Fruit fly (Drosophila melanogaster) whole organism, embryonic: ENCODE data around the gene Cyt-c-d.
A peak's percentile ranks its signal among the peaks of the same experiment; 100 is the strongest.

Experiments
- Adf1 ChIP-seq: fragments of 200-800 bp; sonication (Bioruptor generic); IDR thresholded peaks from 2 replicates; pipeline ENCODE4 v1.3.6; 2022; ENCODE audit warnings: missing biosample characterization, missing genetic modification characterization
- BEAF-32 ChIP-seq: fragments of 200-800 bp; sonication (Bioruptor generic); optimal IDR thresholded peaks from 3 replicates; lab custom pipeline; 2017; ENCODE audit warnings: missing biosample characterization, missing genetic modification characterization, mild to moderate bottlenecking, moderate library complexity, missing genetic modification reagents
- Bdp1 ChIP-seq: fragments of 200-800 bp; sonication (Bioruptor generic); optimal IDR thresholded peaks from 3 replicates; lab custom pipeline; 2016; ENCODE audit warnings: missing biosample characterization, missing genetic modification characterization
- Blimp-1 ChIP-seq: fragments of 200-800 bp; sonication (Bioruptor generic); optimal IDR thresholded peaks from 3 replicates; lab custom pipeline; 2018; ENCODE audit warnings: missing biosample characterization, missing genetic modification characterization, mild to moderate bottlenecking, moderate library complexity, missing genetic modification reagents
- C15 ChIP-seq: fragments of 200-800 bp; sonication (Bioruptor generic); IDR thresholded peaks from 3 replicates; pipeline ENCODE4 v1.3.6; 2022; ENCODE audit warnings: missing biosample characterization, missing genetic modification characterization
- CG10209 ChIP-seq: fragments of 200-800 bp; sonication (Bioruptor generic); optimal IDR thresholded peaks from 3 replicates; lab custom pipeline; 2017; ENCODE audit warnings: missing biosample characterization, mild to moderate bottlenecking, missing genetic modification characterization, missing genetic modification reagents
- CG10321 ChIP-seq: fragments of 200-800 bp; sonication (Bioruptor generic); IDR thresholded peaks from 2 replicates; pipeline ENCODE4 v1.3.6; 2022; ENCODE audit warnings: missing biosample characterization, missing genetic modification characterization
- CG11398 ChIP-seq: fragments of 200-800 bp; sonication (Bioruptor generic); optimal IDR thresholded peaks from 2 replicates; lab custom pipeline; 2016; ENCODE audit warnings: missing biosample characterization, missing genetic modification characterization
- CG12104 ChIP-seq: fragments of 200-800 bp; sonication (Bioruptor generic); optimal IDR thresholded peaks from 3 replicates; lab custom pipeline; 2016; ENCODE audit warnings: missing biosample characterization, missing genetic modification characterization
- CG12659 ChIP-seq: fragments of 200-800 bp; sonication (Bioruptor generic); optimal IDR thresholded peaks from 3 replicates; lab custom pipeline; 2017; ENCODE audit warnings: mild to moderate bottlenecking, missing biosample characterization, missing genetic modification reagents, missing genetic modification characterization
- CG12942 ChIP-seq: fragments of 200-800 bp; sonication (Bioruptor generic); optimal IDR thresholded peaks from 3 replicates; lab custom pipeline; 2016; ENCODE audit warnings: missing biosample characterization, missing genetic modification characterization
- CG1529 ChIP-seq: fragments of 200-800 bp; sonication (Bioruptor generic); optimal IDR thresholded peaks from 3 replicates; lab custom pipeline; 2018; ENCODE audit warnings: missing biosample characterization, missing genetic modification characterization
- CG17186 ChIP-seq: fragments of 200-800 bp; sonication (Bioruptor generic); optimal IDR thresholded peaks from 3 replicates; lab custom pipeline; 2017; ENCODE audit warnings: missing biosample characterization, missing genetic modification reagents, missing genetic modification characterization
- CG17612 ChIP-seq: fragments of 200-800 bp; sonication (Bioruptor generic); IDR thresholded peaks from 2 replicates; pipeline ENCODE4 v1.3.6; 2022; ENCODE audit warnings: missing biosample characterization, missing genetic modification characterization
- CG2875 ChIP-seq: fragments of 200-800 bp; sonication (Bioruptor generic); optimal IDR thresholded peaks from 2 replicates; lab custom pipeline; 2017; ENCODE audit warnings: missing biosample characterization, mild to moderate bottlenecking, missing genetic modification characterization, missing genetic modification reagents
- CG32767 ChIP-seq: fragments of 200-800 bp; sonication (Bioruptor generic); IDR thresholded peaks from 2 replicates; pipeline ENCODE4 v1.3.6; 2022; ENCODE audit warnings: missing biosample characterization, missing genetic modification characterization
- CG5180 ChIP-seq: fragments of 200-800 bp; sonication (Bioruptor generic); optimal IDR thresholded peaks from 3 replicates; lab custom pipeline; 2017; ENCODE audit warnings: missing biosample characterization, missing genetic modification characterization, mild to moderate bottlenecking, moderate library complexity, missing genetic modification reagents
- CG5953 ChIP-seq: fragments of 200-800 bp; sonication (Bioruptor generic); IDR thresholded peaks from 2 replicates; pipeline ENCODE4 v1.3.6; 2022; ENCODE audit warnings: missing biosample characterization, missing genetic modification characterization
- CG7745 ChIP-seq: fragments of 200-800 bp; sonication (Bioruptor generic); optimal IDR thresholded peaks from 2 replicates; lab custom pipeline; 2018; ENCODE audit warnings: missing biosample characterization, mild to moderate bottlenecking, missing genetic modification characterization, moderate library complexity
- CG8924 ChIP-seq: fragments of 200-800 bp; optimal IDR thresholded peaks from 3 replicates; lab custom pipeline; 2019; ENCODE audit warnings: missing biosample characterization, mild to moderate bottlenecking, missing genetic modification characterization, moderate library complexity
- CHES-1-like ChIP-seq: fragments of 200-800 bp; sonication (Bioruptor generic); optimal IDR thresholded peaks from 2 replicates; lab custom pipeline; 2016; ENCODE audit warnings: missing biosample characterization, missing genetic modification characterization
- CTCF ChIP-seq: fragments of 200-800 bp; sonication (Bioruptor generic); optimal IDR thresholded peaks from 2 replicates; lab custom pipeline; 2017; ENCODE audit warnings: missing biosample characterization, mild to moderate bottlenecking, missing genetic modification characterization, moderate library complexity
- CoRest ChIP-seq: fragments of 200-800 bp; sonication (Bioruptor generic); optimal IDR thresholded peaks from 3 replicates; lab custom pipeline; 2018; ENCODE audit warnings: missing biosample characterization, mild to moderate bottlenecking, missing genetic modification characterization, moderate library complexity
- Deaf1 ChIP-seq: fragments of 200-800 bp; optimal IDR thresholded peaks from 3 replicates; lab custom pipeline; 2019; ENCODE audit warnings: missing biosample characterization, mild to moderate bottlenecking, missing genetic modification characterization, moderate library complexity
- Dfd ChIP-seq, 2 experiments: fragments of >200 bp; optimal IDR thresholded peaks; 2 replicates each; lab custom pipeline; 2017; ENCODE audit warnings: missing biosample characterization in 2 of 2, missing genetic modification characterization in 2 of 2
- Dip3 ChIP-seq: fragments of 200-800 bp; sonication (Bioruptor generic); optimal IDR thresholded peaks from 3 replicates; lab custom pipeline; 2016; ENCODE audit warnings: missing biosample characterization, missing genetic modification characterization
- Ets65A ChIP-seq: fragments of 200-800 bp; sonication (Bioruptor generic); peaks from one replicate; lab custom pipeline; 2016; ENCODE audit warnings: missing biosample characterization, missing genetic modification characterization
- Gsc ChIP-seq: fragments of 200-800 bp; sonication (Bioruptor generic); IDR thresholded peaks from 2 replicates; pipeline ENCODE4 v1.3.6; 2022; ENCODE audit warnings: missing biosample characterization, missing genetic modification characterization
- H2.0 ChIP-seq: fragments of 200-800 bp; sonication (Bioruptor generic); IDR thresholded peaks from 2 replicates; pipeline ENCODE4 v1.3.6; 2022; ENCODE audit warnings: missing biosample characterization, missing genetic modification characterization
- NC2β ChIP-seq: fragments of 200-800 bp; sonication (Bioruptor generic); optimal IDR thresholded peaks from 2 replicates; lab custom pipeline; 2016; ENCODE audit warnings: missing biosample characterization, missing genetic modification characterization
- Ssrp ChIP-seq: fragments of 200-800 bp; sonication (Bioruptor generic); optimal IDR thresholded peaks from 2 replicates; lab custom pipeline; 2018; ENCODE audit warnings: missing biosample characterization, mild to moderate bottlenecking, missing genetic modification characterization, moderate library complexity
- TFAM ChIP-seq: fragments of 200-800 bp; sonication (Bioruptor generic); optimal IDR thresholded peaks from 2 replicates; lab custom pipeline; 2017; ENCODE audit warnings: missing biosample characterization, missing genetic modification characterization, inconsistent platforms
- aop ChIP-seq: fragments of 200-800 bp; sonication (Bioruptor generic); IDR thresholded peaks from 2 replicates; pipeline ENCODE4 v1.3.6; 2022; ENCODE audit warnings: missing biosample characterization, missing genetic modification characterization
- bab2 ChIP-seq: fragments of 200-800 bp; sonication (Bioruptor generic); optimal IDR thresholded peaks from 2 replicates; lab custom pipeline; 2016; ENCODE audit warnings: missing biosample characterization, missing genetic modification characterization
- bbx ChIP-seq: fragments of 200-800 bp; sonication (Bioruptor generic); IDR thresholded peaks from 2 replicates; pipeline ENCODE4 v1.3.6; 2022; ENCODE audit warnings: missing biosample characterization, missing genetic modification characterization; ENCODE audit not compliant: partially characterized antibody
- cato ChIP-seq: fragments of 200-800 bp; sonication (Bioruptor generic); optimal IDR thresholded peaks from 2 replicates; lab custom pipeline; 2016; ENCODE audit warnings: missing biosample characterization, missing genetic modification characterization, borderline replicate concordance
- corto ChIP-seq: fragments of 200-800 bp; sonication (Bioruptor generic); optimal IDR thresholded peaks from 2 replicates; lab custom pipeline; 2016; ENCODE audit warnings: missing biosample characterization, mild to moderate bottlenecking, missing genetic modification characterization, moderate library complexity
- dan ChIP-seq: fragments of 200-800 bp; sonication (Bioruptor generic); IDR thresholded peaks from 2 replicates; pipeline ENCODE4 v1.3.6; 2022; ENCODE audit warnings: missing biosample characterization, missing genetic modification characterization
- emc ChIP-seq: fragments of 200-800 bp; sonication (Bioruptor generic); optimal IDR thresholded peaks from 2 replicates; lab custom pipeline; 2016; ENCODE audit warnings: missing biosample characterization, missing genetic modification characterization
- eyg ChIP-seq: fragments of 200-800 bp; sonication (Bioruptor generic); optimal IDR thresholded peaks from 3 replicates; lab custom pipeline; 2016; ENCODE audit warnings: missing biosample characterization, missing genetic modification characterization
- fd96Cb ChIP-seq: fragments of 200-800 bp; sonication (Bioruptor generic); optimal IDR thresholded peaks from 2 replicates; lab custom pipeline; 2018; ENCODE audit warnings: missing biosample characterization, mild to moderate bottlenecking, missing genetic modification characterization, moderate library complexity
- gem ChIP-seq: fragments of 200-800 bp; sonication (Bioruptor generic); optimal IDR thresholded peaks from 2 replicates; lab custom pipeline; 2019; ENCODE audit warnings: missing biosample characterization, mild to moderate bottlenecking, missing genetic modification characterization, moderate library complexity
- gfzf ChIP-seq: fragments of 200-800 bp; sonication (Bioruptor generic); optimal IDR thresholded peaks from 2 replicates; lab custom pipeline; 2016; ENCODE audit warnings: missing biosample characterization, mild to moderate bottlenecking, missing genetic modification characterization, moderate library complexity
- hb ChIP-seq: fragments of 200-800 bp; sonication (Bioruptor generic); IDR thresholded peaks from 3 replicates; pipeline ENCODE4 v1.3.6; 2022; ENCODE audit warnings: missing biosample characterization, missing genetic modification characterization; ENCODE audit not compliant: partially characterized antibody
- jing ChIP-seq: fragments of 200-800 bp; sonication (Bioruptor generic); optimal IDR thresholded peaks from 2 replicates; lab custom pipeline; 2018; ENCODE audit warnings: missing biosample characterization, mild to moderate bottlenecking, missing genetic modification characterization
- kah ChIP-seq: fragments of 200-800 bp; sonication (Bioruptor generic); optimal IDR thresholded peaks from 2 replicates; lab custom pipeline; 2018; ENCODE audit warnings: missing biosample characterization, mild to moderate bottlenecking, missing genetic modification characterization
- knrl ChIP-seq: fragments of 200-800 bp; sonication (Bioruptor generic); IDR thresholded peaks from 3 replicates; pipeline ENCODE4 v1.3.6; 2022; ENCODE audit warnings: missing biosample characterization, missing genetic modification characterization; ENCODE audit not compliant: partially characterized antibody
- lola ChIP-seq, 3 experiments: fragments of >200 bp in 2 of 3; fragments of 200-800 bp in 1 of 3; sonication (Bioruptor generic) in 1 of 3; optimal IDR thresholded peaks; 2 replicates each; lab custom pipeline; 2017 to 2019; ENCODE audit warnings: missing biosample characterization in 3 of 3, missing genetic modification characterization in 3 of 3, mild to moderate bottlenecking in 1 of 3, moderate library complexity in 1 of 3
- mam ChIP-seq: fragments of 200-800 bp; sonication (Bioruptor generic); optimal IDR thresholded peaks from 3 replicates; lab custom pipeline; 2016; ENCODE audit warnings: missing biosample characterization, missing genetic modification characterization
- sr ChIP-seq: fragments of 200-800 bp; sonication (Bioruptor generic); IDR thresholded peaks from 3 replicates; pipeline ENCODE4 v1.3.6; 2022; ENCODE audit warnings: missing biosample characterization, missing genetic modification characterization
- wdn ChIP-seq: fragments of 200-800 bp; sonication (Bioruptor generic); IDR thresholded peaks from 2 replicates; pipeline ENCODE4 v1.3.6; 2022; ENCODE audit warnings: missing biosample characterization, missing genetic modification characterization

Gene Cyt-c-d

DNA sequence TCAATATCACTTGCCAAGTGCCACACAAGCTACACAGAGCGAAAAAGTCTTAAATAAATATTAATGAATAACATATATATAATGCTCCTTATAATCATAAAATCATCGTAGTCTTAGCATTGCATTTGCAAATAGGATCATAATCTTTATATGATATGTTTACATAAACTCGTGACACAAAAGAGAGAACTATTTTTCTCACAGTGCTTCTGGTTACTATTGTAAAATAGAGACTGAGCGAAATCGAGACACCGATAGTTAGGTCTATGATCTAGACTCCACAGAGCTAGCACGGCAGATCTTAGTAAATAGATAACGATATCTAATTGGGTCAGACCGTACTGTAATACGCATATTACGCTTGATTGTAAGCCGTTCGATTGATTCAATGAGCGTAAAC is 6.0 kb upstream of the Cyt-c-d start (continued):
- TF ChIP-seq mam (GFP tag; lab: Kevin White, UChicago) (peak; percentile 5), C15 (GFP tag; lab: Robert Waterston, UW) (0 out of 3 replicates have a peak, but pooled peaks have one; percentile 7), Gsc (GFP tag; lab: Robert Waterston, UW) (no peak), knrl (GFP tag; lab: Robert Waterston, UW) (no peak), Ssrp (peak; percentile 72), Bdp1 (GFP tag; lab: Kevin White, UChicago) (no peak), CG17612 (GFP tag; lab: Robert Waterston, UW) (no peak), CG12104 (GFP tag; lab: Kevin White, UChicago) (peak; percentile 58), fd96Cb (tag; lab: Kevin White, UChicago) (peak; percentile 51), CG12942 (peak; percentile 44), CG5953 (GFP tag; lab: Robert Waterston, UW) (peak; percentile 80), lola (GFP tag; optimal IDR thresholded peaks at IDR 0.05; lab: Kevin White, UChicago) (peak in 1 of 3 experiments; percentile 57), Adf1 (peak; percentile 42; the same call in 1 of the 2 replicates), CoRest (tag; lab: Kevin White, UChicago) (peak; percentile 73), wdn (peak; percentile 31; the same call in 1 of the 2 replicates), CG32767 (peak; percentile 81), Deaf1 (tag; lab: Kevin White, UChicago) (peak; percentile 59), cato (GFP tag; lab: Kevin White, UChicago) (peak; percentile 30), Ets65A (GFP tag; lab: Kevin White, UChicago) (peak; percentile 86), Dfd (GFP tag; optimal IDR thresholded peaks at IDR 0.05; lab: Kevin White, UChicago) (no peak), CG7745 (tag; lab: Kevin White, UChicago) (no peak), bbx (no peak), bab2 (GFP tag; lab: Kevin White, UChicago) (peak; percentile 41), TFAM (GFP tag; lab: Kevin White, UChicago) (no peak), Blimp-1 (no peak), jing (GFP tag; lab: Kevin White, UChicago) (peak; percentile 54), dan (GFP tag; lab: Robert Waterston, UW) (no peak), BEAF-32 (GFP tag; lab: Kevin White, UChicago) (no peak), aop (GFP tag; lab: Robert Waterston, UW) (0 out of 2 replicates have a peak, but pooled peaks have one; percentile 20), CG11398 (GFP tag; lab: Kevin White, UChicago) (no peak), CG12659 (peak; percentile 65), CG1529 (GFP tag; lab: Kevin White, UChicago) (peak; percentile 49), NC2β (GFP tag; lab: Kevin White, UChicago) (no peak), CG10209 (GFP tag; lab: Kevin White, UChicago) (peak; percentile 61), CG10321 (no peak), corto (GFP tag; lab: Kevin White, UChicago) (no peak), eyg (GFP tag; lab: Kevin White, UChicago) (no peak), CHES-1-like (GFP tag; lab: Kevin White, UChicago) (peak; percentile 5), hb (no peak), CTCF (GFP tag; lab: Kevin White, UChicago) (no peak), CG2875 (GFP tag; lab: Kevin White, UChicago) (peak; percentile 51), gfzf (GFP tag; lab: Kevin White, UChicago) (no peak), CG8924 (tag; lab: Kevin White, UChicago) (peak; percentile 82), Dip3 (GFP tag; lab: Kevin White, UChicago) (no peak), gem (peak; percentile 89), CG5180 (GFP tag; lab: Kevin White, UChicago) (no peak), sr (GFP tag; lab: Robert Waterston, UW) (no peak), emc (GFP tag; lab: Kevin White, UChicago) (no peak), H2.0 (GFP tag; lab: Robert Waterston, UW) (peak; percentile 80), CG17186 (no peak), kah (GFP tag; lab: Kevin White, UChicago) (no peak)
